Worm (Caenorhabditis elegans) whole organism, early embryonic: ENCODE data around the gene mrpl-46.

Experiments
- B0310.2 ChIP-seq: sonication (generic microtip); optimal IDR thresholded peaks from 2 replicates; lab custom pipeline; 2016; ENCODE audit warnings: mild to moderate bottlenecking, missing genetic modification characterization, missing compliant biosample characterization
- F13C5.2 ChIP-seq: sonication (generic microtip); optimal IDR thresholded peaks from 2 replicates; lab custom pipeline; 2017; ENCODE audit warnings: mild to moderate bottlenecking, missing genetic modification characterization, inconsistent platforms, missing compliant biosample characterization
- aly-1 ChIP-seq: sonication (generic microtip); optimal IDR thresholded peaks from 2 replicates; lab custom pipeline; 2016; ENCODE audit warnings: missing genetic modification characterization, missing compliant biosample characterization
- ama-1 ChIP-seq: fragments of 150-350 bp; optimal IDR thresholded peaks from 2 replicates; lab custom pipeline; 2014
- ets-7 ChIP-seq: sonication (generic microtip); optimal IDR thresholded peaks from 2 replicates; lab custom pipeline; 2016; ENCODE audit warnings: missing genotype, missing genetic modification characterization, missing compliant biosample characterization
- flt-1 ChIP-seq: fragments of 200-800 bp; sonication (Bioruptor generic); IDR thresholded peaks from 2 replicates; pipeline ENCODE4 v1.3.6; 2022; ENCODE audit warnings: missing genetic modification characterization, missing compliant biosample characterization
- hmbx-1 ChIP-seq: sonication (generic microtip); optimal IDR thresholded peaks from 2 replicates; lab custom pipeline; 2016; ENCODE audit warnings: mild to moderate bottlenecking, missing genetic modification characterization, missing compliant biosample characterization
- hmg-4 ChIP-seq: fragments of 200-800 bp; sonication (Bioruptor generic); optimal IDR thresholded peaks from 2 replicates; lab custom pipeline; 2018; ENCODE audit warnings: mild to moderate bottlenecking, missing genetic modification characterization, missing compliant biosample characterization
- hnd-1 ChIP-seq: sonication (generic microtip); optimal IDR thresholded peaks from 2 replicates; lab custom pipeline; 2016; ENCODE audit warnings: missing genetic modification characterization, missing compliant biosample characterization
- pes-1 ChIP-seq: fragments of 200-800 bp; sonication (Bioruptor generic); IDR thresholded peaks from 2 replicates; pipeline ENCODE4 v1.3.6; 2022; ENCODE audit warnings: missing genetic modification reagents, missing genetic modification characterization, missing compliant biosample characterization
- sea-1 ChIP-seq: fragments of 200-800 bp; sonication (Bioruptor generic); conservative IDR thresholded peaks from 2 replicates; pipeline ENCODE4 v1.3.6; 2022; ENCODE audit warnings: missing genetic modification characterization, missing compliant biosample characterization
- tbx-11 ChIP-seq: fragments of 200-800 bp; sonication (Bioruptor generic); IDR thresholded peaks from 2 replicates; pipeline ENCODE4 v1.3.6; 2022; ENCODE audit warnings: missing genetic modification characterization, missing compliant biosample characterization
- tbx-37 ChIP-seq: fragments of 200-800 bp; sonication (Bioruptor generic); conservative IDR thresholded peaks from 2 replicates; pipeline ENCODE4 v1.3.6; 2022; ENCODE audit warnings: missing genetic modification reagents, missing genetic modification characterization, missing compliant biosample characterization
- tra-4 ChIP-seq: sonication (generic microtip); optimal IDR thresholded peaks from 2 replicates; lab custom pipeline; 2017; ENCODE audit warnings: missing genetic modification characterization, missing compliant biosample characterization

DNA sequence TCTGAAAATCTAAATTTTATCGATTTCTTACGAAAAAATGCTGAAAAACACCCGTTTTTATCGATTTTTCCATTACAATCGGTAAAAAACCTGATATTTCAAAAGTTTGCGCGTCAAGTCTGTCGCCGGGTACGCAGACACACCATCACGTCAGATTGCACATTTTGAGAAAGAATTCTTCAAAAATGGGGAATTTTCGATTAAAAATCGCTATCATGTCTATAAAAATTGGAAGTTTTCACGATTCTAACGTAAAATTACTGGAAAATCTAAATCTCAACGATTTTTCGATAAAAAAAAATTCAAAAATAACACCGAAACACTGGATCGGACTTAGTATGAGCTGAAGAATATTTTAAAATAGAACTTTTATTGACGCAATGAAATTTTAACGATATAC lies 6.3 kb upstream of the mrpl-46 start, which contains the start of gene F56B3.4:
- TF ChIP-seq tbx-11 (GFP tag; lab: Robert Waterston, UW) (no peak), hmg-4 (no peak), ama-1 (lab: Kevin White, UChicago) (no peak), ets-7 (tag; lab: Kevin White, UChicago) (no peak), B0310.2 (no peak), tra-4 (tag; lab: Kevin White, UChicago) (no peak), pes-1 (no peak), flt-1 (no peak), sea-1 (GFP tag; lab: Robert Waterston, UW) (no peak), hnd-1 (tag; lab: Kevin White, UChicago) (no peak), tbx-37 (GFP tag; lab: Robert Waterston, UW) (no peak), aly-1 (tag; lab: Kevin White, UChicago) (no peak), hmbx-1 (tag; lab: Kevin White, UChicago) (no peak), F13C5.2 (tag; lab: Kevin White, UChicago) (no peak)
